Fruit fly (Drosophila melanogaster) whole organism, embryonic: Measurements from ENCODE around the gene CSN3.

Experiments used
- Abd-B ChIP-seq: fragments of 200-800 bp; sonication (Bioruptor generic); optimal IDR thresholded peaks from 2 replicates; lab custom pipeline; 2018; ENCODE audit warnings: missing biosample characterization, mild to moderate bottlenecking, missing genetic modification characterization, moderate library complexity
- Aef1 ChIP-seq: fragments of 200-800 bp; sonication (Bioruptor generic); IDR thresholded peaks from 3 replicates; pipeline ENCODE4 v1.3.6; 2022; ENCODE audit warnings: missing biosample characterization, missing genetic modification characterization
- Asciz ChIP-seq: fragments of 200-800 bp; sonication (Bioruptor generic); optimal IDR thresholded peaks from 2 replicates; lab custom pipeline; 2017; ENCODE audit warnings: missing biosample characterization, mild to moderate bottlenecking, missing genetic modification characterization, missing genetic modification reagents
- Bdp1 ChIP-seq: fragments of 200-800 bp; sonication (Bioruptor generic); optimal IDR thresholded peaks from 3 replicates; lab custom pipeline; 2016; ENCODE audit warnings: missing biosample characterization, missing genetic modification characterization
- CG10209 ChIP-seq: fragments of 200-800 bp; sonication (Bioruptor generic); optimal IDR thresholded peaks from 3 replicates; lab custom pipeline; 2017; ENCODE audit warnings: missing biosample characterization, mild to moderate bottlenecking, missing genetic modification characterization, missing genetic modification reagents
- CG10565 ChIP-seq: fragments of 200-800 bp; sonication (Bioruptor generic); optimal IDR thresholded peaks from 3 replicates; lab custom pipeline; 2016; ENCODE audit warnings: missing biosample characterization, mild to moderate bottlenecking, missing genetic modification characterization
- CG12155 ChIP-seq: fragments of 200-800 bp; sonication (Bioruptor generic); optimal IDR thresholded peaks from 3 replicates; lab custom pipeline; 2016; ENCODE audit warnings: missing biosample characterization, missing genetic modification characterization
- CG13624 ChIP-seq: fragments of 200-800 bp; sonication (Bioruptor generic); optimal IDR thresholded peaks from 2 replicates; lab custom pipeline; 2016; ENCODE audit warnings: missing biosample characterization, missing genetic modification characterization
- CG16813 ChIP-seq: fragments of 200-800 bp; sonication (Bioruptor generic); IDR thresholded peaks from 3 replicates; pipeline ENCODE4 v1.3.6; 2022; ENCODE audit warnings: missing biosample characterization, missing genetic modification characterization; ENCODE audit not compliant: partially characterized antibody
- CG17385 ChIP-seq: fragments of 200-800 bp; sonication (Bioruptor generic); optimal IDR thresholded peaks from 3 replicates; lab custom pipeline; 2018; ENCODE audit warnings: missing biosample characterization, mild to moderate bottlenecking, missing genetic modification characterization
- CG17802 ChIP-seq: fragments of 200-800 bp; sonication (Bioruptor generic); optimal IDR thresholded peaks from 2 replicates; lab custom pipeline; 2018; ENCODE audit warnings: missing biosample characterization, mild to moderate bottlenecking, missing genetic modification characterization, moderate library complexity
- CG42726 ChIP-seq: fragments of 200-800 bp; sonication (Bioruptor generic); IDR thresholded peaks from 2 replicates; pipeline ENCODE4 v1.3.6; 2022; ENCODE audit warnings: missing biosample characterization, missing genetic modification characterization; ENCODE audit not compliant: partially characterized antibody
- CG5180 ChIP-seq: fragments of 200-800 bp; sonication (Bioruptor generic); optimal IDR thresholded peaks from 3 replicates; lab custom pipeline; 2017; ENCODE audit warnings: missing biosample characterization, missing genetic modification characterization, mild to moderate bottlenecking, moderate library complexity, missing genetic modification reagents
- CG6175 ChIP-seq: fragments of 200-800 bp; sonication (Bioruptor generic); IDR thresholded peaks from 3 replicates; pipeline ENCODE4 v1.3.6; 2022; ENCODE audit warnings: missing biosample characterization, missing genetic modification characterization
- CG6765 ChIP-seq: fragments of 200-800 bp; sonication (Bioruptor generic); optimal IDR thresholded peaks from 3 replicates; lab custom pipeline; 2017; ENCODE audit warnings: missing biosample characterization, mild to moderate bottlenecking, missing genetic modification characterization
- CG6791 ChIP-seq: fragments of 200-800 bp; sonication (Bioruptor generic); IDR thresholded peaks from 3 replicates; pipeline ENCODE4 v1.3.6; 2022; ENCODE audit warnings: missing biosample characterization, missing genetic modification characterization; ENCODE audit not compliant: partially characterized antibody
- CG7839 ChIP-seq: fragments of 200-800 bp; sonication (Bioruptor generic); optimal IDR thresholded peaks from 3 replicates; lab custom pipeline; 2018; ENCODE audit warnings: missing biosample characterization, mild to moderate bottlenecking, missing genetic modification characterization, moderate library complexity
- CHES-1-like ChIP-seq: fragments of 200-800 bp; sonication (Bioruptor generic); optimal IDR thresholded peaks from 2 replicates; lab custom pipeline; 2016; ENCODE audit warnings: missing biosample characterization, missing genetic modification characterization
- CrebB ChIP-seq: fragments of 200-800 bp; sonication (Bioruptor generic); optimal IDR thresholded peaks from 3 replicates; lab custom pipeline; 2018; ENCODE audit warnings: missing biosample characterization, mild to moderate bottlenecking, missing genetic modification characterization
- D19A ChIP-seq: fragments of 200-800 bp; optimal IDR thresholded peaks from 3 replicates; lab custom pipeline; 2019; ENCODE audit warnings: missing biosample characterization, mild to moderate bottlenecking, missing genetic modification characterization, moderate library complexity
- Dfd ChIP-seq, 2 experiments: fragments of >200 bp; optimal IDR thresholded peaks; 2 replicates each; lab custom pipeline; 2017; ENCODE audit warnings: missing biosample characterization in 2 of 2, missing genetic modification characterization in 2 of 2
- Doc3 ChIP-seq: fragments of 200-800 bp; sonication (Bioruptor generic); IDR thresholded peaks from 3 replicates; pipeline ENCODE4 v1.3.6; 2022; ENCODE audit warnings: missing biosample characterization, missing genetic modification characterization; ENCODE audit not compliant: partially characterized antibody
- E2f2 ChIP-seq: fragments of 200-800 bp; sonication (Bioruptor generic); IDR thresholded peaks from 2 replicates; pipeline ENCODE4 v1.3.6; 2022; ENCODE audit warnings: missing biosample characterization, missing genetic modification characterization
- HmgD ChIP-seq: fragments of 200-800 bp; sonication (Bioruptor generic); optimal IDR thresholded peaks from 3 replicates; lab custom pipeline; 2016; ENCODE audit warnings: missing biosample characterization, missing genetic modification characterization
- Hr39 ChIP-seq: fragments of >200 bp; optimal IDR thresholded peaks from 2 replicates; lab custom pipeline; 2017
- NfI ChIP-seq: fragments of 200-800 bp; sonication (Bioruptor generic); optimal IDR thresholded peaks from 3 replicates; lab custom pipeline; 2018; ENCODE audit warnings: missing biosample characterization, mild to moderate bottlenecking, missing genetic modification characterization, moderate library complexity
- Ssrp ChIP-seq: fragments of 200-800 bp; sonication (Bioruptor generic); optimal IDR thresholded peaks from 2 replicates; lab custom pipeline; 2018; ENCODE audit warnings: missing biosample characterization, mild to moderate bottlenecking, missing genetic modification characterization, moderate library complexity
- TFAM ChIP-seq: fragments of 200-800 bp; sonication (Bioruptor generic); optimal IDR thresholded peaks from 2 replicates; lab custom pipeline; 2017; ENCODE audit warnings: missing biosample characterization, missing genetic modification characterization, inconsistent platforms
- ase ChIP-seq: fragments of 200-800 bp; sonication (Bioruptor generic); IDR thresholded peaks from 3 replicates; pipeline ENCODE4 v1.3.6; 2022; ENCODE audit warnings: missing biosample characterization, missing genetic modification characterization
- crp ChIP-seq, 2 experiments: fragments of 200-800 bp; sonication (Bioruptor generic); optimal IDR thresholded peaks; 2 replicates in 1 of 2; 3 replicates in 1 of 2; lab custom pipeline; 2017; ENCODE audit warnings: missing biosample characterization in 2 of 2, missing genetic modification characterization in 2 of 2, mild to moderate bottlenecking in 1 of 2, moderate library complexity in 1 of 2
- dimm ChIP-seq: fragments of 200-800 bp; sonication (Bioruptor generic); IDR thresholded peaks from 2 replicates; pipeline ENCODE4 v1.3.6; 2022; ENCODE audit warnings: missing biosample characterization, missing genetic modification characterization
- dpn ChIP-seq, 2 experiments: fragments of 200-800 bp; sonication (Bioruptor generic); optimal IDR thresholded peaks; 3 replicates each; lab custom pipeline; 2016; ENCODE audit warnings: missing biosample characterization in 2 of 2, missing genetic modification characterization in 2 of 2
- fu2 ChIP-seq: fragments of 200-800 bp; sonication (Bioruptor generic); optimal IDR thresholded peaks from 2 replicates; lab custom pipeline; 2016; ENCODE audit warnings: missing biosample characterization, missing genetic modification characterization
- gfzf ChIP-seq: fragments of 200-800 bp; sonication (Bioruptor generic); optimal IDR thresholded peaks from 2 replicates; lab custom pipeline; 2016; ENCODE audit warnings: missing biosample characterization, mild to moderate bottlenecking, missing genetic modification characterization, moderate library complexity
- grn ChIP-seq: fragments of 200-800 bp; sonication (Bioruptor generic); optimal IDR thresholded peaks from 3 replicates; lab custom pipeline; 2017; ENCODE audit warnings: missing biosample characterization, missing genetic modification characterization
- her ChIP-seq: fragments of 200-800 bp; sonication (Bioruptor generic); optimal IDR thresholded peaks from 2 replicates; lab custom pipeline; 2016; ENCODE audit warnings: missing biosample characterization, missing genetic modification characterization
- hkb ChIP-seq, 2 experiments: fragments of 200-800 bp in 1 of 2; fragments of >200 bp in 1 of 2; sonication (Bioruptor generic) in 1 of 2; IDR thresholded peaks in 1 of 2; optimal IDR thresholded peaks in 1 of 2; 2 replicates each; pipeline versions ENCODE4 v1.3.6 to Lab custom; 2017 to 2022; ENCODE audit warnings: missing biosample characterization in 1 of 2, missing genetic modification characterization in 1 of 2
- jigr1 ChIP-seq: fragments of 200-800 bp; sonication (Bioruptor generic); IDR thresholded peaks from 3 replicates; pipeline ENCODE4 v1.3.6; 2022; ENCODE audit warnings: missing biosample characterization, missing genetic modification characterization
- maf-S ChIP-seq: fragments of 200-800 bp; sonication (Bioruptor generic); optimal IDR thresholded peaks from 2 replicates; lab custom pipeline; 2016; ENCODE audit warnings: missing biosample characterization, missing genetic modification characterization
- mld ChIP-seq: fragments of 200-800 bp; sonication (Bioruptor generic); IDR thresholded peaks from 3 replicates; pipeline ENCODE4 v1.3.6; 2022; ENCODE audit warnings: missing biosample characterization, missing genetic modification characterization; ENCODE audit not compliant: partially characterized antibody
- odd ChIP-seq: fragments of 200-800 bp; sonication (Bioruptor generic); optimal IDR thresholded peaks from 2 replicates; lab custom pipeline; 2017; ENCODE audit warnings: missing biosample characterization, mild to moderate bottlenecking, missing genetic modification characterization
- otp ChIP-seq: fragments of 200-800 bp; sonication (Bioruptor generic); IDR thresholded peaks from 3 replicates; pipeline ENCODE4, ENCODE4 v1.3.6; 2022; ENCODE audit warnings: missing biosample characterization, missing genetic modification characterization
- pfk ChIP-seq: fragments of 200-800 bp; sonication (Bioruptor generic); optimal IDR thresholded peaks from 2 replicates; lab custom pipeline; 2018; ENCODE audit warnings: missing biosample characterization, mild to moderate bottlenecking, missing genetic modification characterization, moderate library complexity
- schlank ChIP-seq: fragments of 200-800 bp; sonication (Bioruptor generic); optimal IDR thresholded peaks from 2 replicates; lab custom pipeline; 2018; ENCODE audit warnings: missing biosample characterization, mild to moderate bottlenecking, missing genetic modification characterization
- scrt ChIP-seq: fragments of 200-800 bp; sonication (Bioruptor generic); optimal IDR thresholded peaks from 2 replicates; lab custom pipeline; 2018; ENCODE audit warnings: missing biosample characterization, mild to moderate bottlenecking, missing genetic modification characterization, moderate library complexity
- stwl ChIP-seq: fragments of 200-800 bp; sonication (Bioruptor generic); optimal IDR thresholded peaks from 3 replicates; lab custom pipeline; 2018; ENCODE audit warnings: missing biosample characterization, mild to moderate bottlenecking, missing genetic modification characterization, moderate library complexity
- ttk ChIP-seq: fragments of 200-800 bp; sonication (Bioruptor generic); IDR thresholded peaks from 2 replicates; pipeline ENCODE4 v2.1.2; 2022; ENCODE audit warnings: missing biosample characterization, missing genetic modification characterization
- unc-4 ChIP-seq: fragments of 200-800 bp; sonication (Bioruptor generic); IDR thresholded peaks from 2 replicates; pipeline ENCODE4 v1.3.6; 2022; ENCODE audit warnings: missing biosample characterization, missing genetic modification characterization; ENCODE audit not compliant: partially characterized antibody
- wdn ChIP-seq: fragments of 200-800 bp; sonication (Bioruptor generic); IDR thresholded peaks from 2 replicates; pipeline ENCODE4 v1.3.6; 2022; ENCODE audit warnings: missing biosample characterization, missing genetic modification characterization

Gene CSN3

dm6 chr3L:20798325-20798846 lies 43.0 kb downstream of the CSN3 start, which contains the start of the genes CG3698 and tzn (continued):
- TF ChIP-seq maf-S (GFP tag; lab: Kevin White, UChicago) (peak; percentile 83), otp (GFP tag; lab: Robert Waterston, UW) (peak; percentile 96), CG6175 (GFP tag; lab: Robert Waterston, UW) (peak; percentile 94), CG10209 (GFP tag; lab: Kevin White, UChicago) (peak; percentile 97), odd (GFP tag; lab: Kevin White, UChicago) (no peak), hkb (optimal IDR thresholded peaks at IDR 0.05; lab: Kevin White, UChicago) (no peak), hkb (GFP tag; IDR thresholded peaks at IDR 0.05; lab: Robert Waterston, UW) (peak; percentile 93), CG10565 (GFP tag; lab: Kevin White, UChicago) (peak; percentile 75), mld (no peak), Bdp1 (peak; percentile 80), CrebB (tag; lab: Kevin White, UChicago) (peak; percentile 90), CG6791 (no peak), Asciz (GFP tag; lab: Kevin White, UChicago) (peak; percentile 94), Abd-B (GFP tag; lab: Kevin White, UChicago) (peak; percentile 93), CG6765 (peak; percentile 97), Ssrp (tag; lab: Kevin White, UChicago) (peak; percentile 87), schlank (peak; percentile 92), dimm (peak; percentile 83), E2f2 (GFP tag; lab: Robert Waterston, UW) (peak; percentile 74), jigr1 (0 out of 3 replicates have a peak, but pooled peaks have one; percentile 35), Doc3 (no peak), crp (GFP tag; optimal IDR thresholded peaks at IDR 0.05; lab: Kevin White, UChicago) (peak in 1 of 2 experiments; percentile 66), fu2 (GFP tag; lab: Kevin White, UChicago) (peak; percentile 70), D19A (tag; lab: Kevin White, UChicago) (peak; percentile 71), gfzf (GFP tag; lab: Kevin White, UChicago) (peak; percentile 85), ttk (GFP tag; lab: Robert Waterston, UW) (peak; percentile 94), Hr39 (lab: Kevin White, UChicago) (no peak), CG16813 (no peak), HmgD (GFP tag; lab: Kevin White, UChicago) (peak; percentile 66), CG13624 (peak; percentile 84), her (peak; percentile 79), CG7839 (tag; lab: Kevin White, UChicago) (no peak), CG17385 (GFP tag; lab: Kevin White, UChicago) (peak; percentile 89), Dfd (GFP tag; optimal IDR thresholded peaks at IDR 0.05; lab: Kevin White, UChicago) (no peak), CG17802 (tag; lab: Kevin White, UChicago) (peak; percentile 90), pfk (GFP tag; lab: Kevin White, UChicago) (peak; percentile 82), wdn (GFP tag; lab: Robert Waterston, UW) (peak; percentile 87), unc-4 (0 out of 2 replicates have a peak, but pooled peaks have one; percentile 24), grn (GFP tag; lab: Kevin White, UChicago) (peak; percentile 67), CG12155 (peak; percentile 81), dpn (GFP tag; optimal IDR thresholded peaks at IDR 0.05; lab: Kevin White, UChicago) (peak; percentile 78 to 93), CG5180 (no peak), Aef1 (GFP tag; lab: Robert Waterston, UW) (peak; percentile 89), scrt (no peak), CG42726 (GFP tag; lab: Robert Waterston, UW) (0 out of 2 replicates have a peak, but pooled peaks have one; percentile 7), ase (GFP tag; lab: Robert Waterston, UW) (peak; percentile 95), NfI (GFP tag; lab: Kevin White, UChicago) (peak; percentile 98), CHES-1-like (GFP tag; lab: Kevin White, UChicago) (peak; percentile 89), TFAM (peak; percentile 70), stwl (tag; lab: Kevin White, UChicago) (peak; percentile 91)
